Fruit fly (Drosophila melanogaster) whole organism, embryonic: ENCODE data around the gene CG7966.

Source experiments
- Ada2b ChIP-seq: fragments of 200-800 bp; sonication (Bioruptor generic); IDR thresholded peaks from 2 replicates; pipeline ENCODE4 v1.3.6; 2022; ENCODE audit warnings: missing biosample characterization, missing genetic modification characterization
- B-H2 ChIP-seq: fragments of 200-800 bp; sonication (Bioruptor generic); optimal IDR thresholded peaks from 2 replicates; lab custom pipeline; 2018; ENCODE audit warnings: missing biosample characterization, mild to moderate bottlenecking, missing genetic modification characterization
- Blimp-1 ChIP-seq: fragments of 200-800 bp; sonication (Bioruptor generic); optimal IDR thresholded peaks from 3 replicates; lab custom pipeline; 2018; ENCODE audit warnings: missing biosample characterization, missing genetic modification characterization, mild to moderate bottlenecking, moderate library complexity, missing genetic modification reagents
- CG11504 ChIP-seq: fragments of 200-800 bp; sonication (Bioruptor generic); optimal IDR thresholded peaks from 3 replicates; lab custom pipeline; 2019; ENCODE audit warnings: missing biosample characterization, mild to moderate bottlenecking, missing genetic modification characterization, moderate library complexity
- CG13624 ChIP-seq: fragments of 200-800 bp; sonication (Bioruptor generic); optimal IDR thresholded peaks from 2 replicates; lab custom pipeline; 2016; ENCODE audit warnings: missing biosample characterization, missing genetic modification characterization
- CG14014 ChIP-seq: fragments of 200-800 bp; sonication (Bioruptor generic); IDR thresholded peaks from 2 replicates; pipeline ENCODE4 v1.3.6; 2022; ENCODE audit warnings: missing biosample characterization, missing genetic modification characterization
- CG17328 ChIP-seq: fragments of 200-800 bp; sonication (Bioruptor generic); IDR thresholded peaks from 2 replicates; pipeline ENCODE4 v1.3.6; 2022; ENCODE audit warnings: missing biosample characterization, missing genetic modification characterization
- CG17361 ChIP-seq: fragments of 200-800 bp; sonication (Bioruptor generic); IDR thresholded peaks from 3 replicates; pipeline ENCODE4 v1.3.6; 2022; ENCODE audit warnings: missing biosample characterization, missing genetic modification characterization
- CG17802 ChIP-seq: fragments of 200-800 bp; sonication (Bioruptor generic); optimal IDR thresholded peaks from 2 replicates; lab custom pipeline; 2018; ENCODE audit warnings: missing biosample characterization, mild to moderate bottlenecking, missing genetic modification characterization, moderate library complexity
- CG30403 ChIP-seq: fragments of 200-800 bp; sonication (Bioruptor generic); optimal IDR thresholded peaks from 3 replicates; lab custom pipeline; 2016; ENCODE audit warnings: missing biosample characterization, missing genetic modification characterization
- CG30431 ChIP-seq: fragments of 200-800 bp; sonication (Bioruptor generic); optimal IDR thresholded peaks from 2 replicates; lab custom pipeline; 2017; ENCODE audit warnings: missing biosample characterization, missing genetic modification characterization
- CG43689 ChIP-seq: fragments of 200-800 bp; sonication (Bioruptor generic); IDR thresholded peaks from 2 replicates; pipeline ENCODE4 v1.3.6; 2022; ENCODE audit warnings: missing biosample characterization, missing genetic modification characterization
- CG5245 ChIP-seq: fragments of 200-800 bp; sonication (Bioruptor generic); optimal IDR thresholded peaks from 3 replicates; lab custom pipeline; 2016; ENCODE audit warnings: missing biosample characterization, missing genetic modification characterization
- CG5953 ChIP-seq: fragments of 200-800 bp; sonication (Bioruptor generic); IDR thresholded peaks from 2 replicates; pipeline ENCODE4 v1.3.6; 2022; ENCODE audit warnings: missing biosample characterization, missing genetic modification characterization
- CG6683 ChIP-seq: fragments of 200-800 bp; sonication (Bioruptor generic); optimal IDR thresholded peaks from 2 replicates; lab custom pipeline; 2017; ENCODE audit warnings: missing biosample characterization, mild to moderate bottlenecking, missing genetic modification characterization, missing genetic modification reagents
- CG8089 ChIP-seq: fragments of 200-800 bp; sonication (Bioruptor generic); optimal IDR thresholded peaks from 3 replicates; lab custom pipeline; 2016; ENCODE audit warnings: missing biosample characterization, missing genetic modification characterization
- CG8281 ChIP-seq: fragments of 200-800 bp; sonication (Bioruptor generic); optimal IDR thresholded peaks from 2 replicates; lab custom pipeline; 2018; ENCODE audit warnings: missing biosample characterization, mild to moderate bottlenecking, missing genetic modification characterization, moderate library complexity
- Dp ChIP-seq: fragments of 200-800 bp; sonication (Bioruptor generic); optimal IDR thresholded peaks from 2 replicates; lab custom pipeline; 2018; ENCODE audit warnings: missing biosample characterization, mild to moderate bottlenecking, missing genetic modification characterization, moderate library complexity
- Ets65A ChIP-seq: fragments of 200-800 bp; sonication (Bioruptor generic); peaks from one replicate; lab custom pipeline; 2016; ENCODE audit warnings: missing biosample characterization, missing genetic modification characterization
- HHEX ChIP-seq: fragments of 200-800 bp; sonication (Bioruptor generic); optimal IDR thresholded peaks from 3 replicates; lab custom pipeline; 2017; ENCODE audit warnings: missing biosample characterization, mild to moderate bottlenecking, missing genetic modification characterization, missing genetic modification reagents
- Hand ChIP-seq: fragments of 200-800 bp; sonication (Bioruptor generic); optimal IDR thresholded peaks from 2 replicates; lab custom pipeline; 2017; ENCODE audit warnings: mild to moderate bottlenecking, missing biosample characterization, missing genetic modification reagents, missing genetic modification characterization
- NC2β ChIP-seq: fragments of 200-800 bp; sonication (Bioruptor generic); optimal IDR thresholded peaks from 2 replicates; lab custom pipeline; 2016; ENCODE audit warnings: missing biosample characterization, missing genetic modification characterization
- Nf-YC ChIP-seq: fragments of 200-800 bp; optimal IDR thresholded peaks from 3 replicates; lab custom pipeline; 2019; ENCODE audit warnings: missing biosample characterization, mild to moderate bottlenecking, missing genetic modification characterization, moderate library complexity
- Oaz ChIP-seq: fragments of 200-800 bp; sonication (Bioruptor generic); IDR thresholded peaks from 2 replicates; pipeline ENCODE4 v1.3.6; 2022; ENCODE audit warnings: missing biosample characterization, missing genetic modification characterization
- Optix ChIP-seq: fragments of 200-800 bp; sonication (Bioruptor generic); IDR thresholded peaks from 3 replicates; pipeline ENCODE4 v1.3.6; 2022; ENCODE audit warnings: missing biosample characterization, missing genetic modification characterization
- Sin3A ChIP-seq: fragments of >200 bp; optimal IDR thresholded peaks from 2 replicates; lab custom pipeline; 2018
- Spps ChIP-seq: fragments of 200-800 bp; sonication (Bioruptor generic); optimal IDR thresholded peaks from 2 replicates; lab custom pipeline; 2018; ENCODE audit warnings: missing biosample characterization, mild to moderate bottlenecking, missing genetic modification characterization
- Vsx1 ChIP-seq: fragments of 200-800 bp; sonication (Bioruptor generic); optimal IDR thresholded peaks from 2 replicates; lab custom pipeline; 2017; ENCODE audit warnings: missing biosample characterization, mild to moderate bottlenecking, missing genetic modification characterization, missing genetic modification reagents
- dimm ChIP-seq: fragments of 200-800 bp; sonication (Bioruptor generic); IDR thresholded peaks from 2 replicates; pipeline ENCODE4 v1.3.6; 2022; ENCODE audit warnings: missing biosample characterization, missing genetic modification characterization
- gcm2 ChIP-seq: fragments of 200-800 bp; sonication (Bioruptor generic); optimal IDR thresholded peaks from 2 replicates; lab custom pipeline; 2016; ENCODE audit warnings: missing biosample characterization, missing genetic modification characterization
- gro ChIP-seq: fragments of 200-800 bp; sonication (Bioruptor generic); optimal IDR thresholded peaks from 2 replicates; lab custom pipeline; 2016; ENCODE audit warnings: missing biosample characterization, missing genetic modification characterization
- gt ChIP-seq: fragments of 200-800 bp; sonication (Bioruptor generic); IDR thresholded peaks from 2 replicates; pipeline ENCODE4 v1.3.6; 2022; ENCODE audit warnings: missing biosample characterization, missing genetic modification characterization
- h ChIP-seq: fragments of >200 bp; optimal IDR thresholded peaks from 2 replicates; lab custom pipeline; 2017
- ham ChIP-seq: fragments of 200-800 bp; sonication (Bioruptor generic); IDR thresholded peaks from 2 replicates; pipeline ENCODE4 v1.3.6; 2022; ENCODE audit warnings: missing biosample characterization, missing genetic modification characterization
- hbn ChIP-seq: fragments of 200-800 bp; sonication (Bioruptor generic); IDR thresholded peaks from 2 replicates; pipeline ENCODE4 v1.3.6; 2022; ENCODE audit warnings: missing biosample characterization, missing genetic modification characterization; ENCODE audit not compliant: partially characterized antibody
- insv ChIP-seq, 2 experiments: fragments of 200-800 bp; sonication (Bioruptor generic); optimal IDR thresholded peaks; 3 replicates each; lab custom pipeline; 2016 to 2018; ENCODE audit warnings: missing biosample characterization in 2 of 2, missing genetic modification characterization in 2 of 2
- lab ChIP-seq: fragments of 200-800 bp; sonication (Bioruptor generic); optimal IDR thresholded peaks from 3 replicates; lab custom pipeline; 2017; ENCODE audit warnings: missing biosample characterization, missing genetic modification characterization, mild to moderate bottlenecking, moderate library complexity, missing genetic modification reagents
- lilli ChIP-seq: fragments of 200-800 bp; sonication (Bioruptor generic); optimal IDR thresholded peaks from 3 replicates; lab custom pipeline; 2016; ENCODE audit warnings: missing biosample characterization, missing genetic modification characterization
- mirr ChIP-seq: fragments of 200-800 bp; sonication (Bioruptor generic); optimal IDR thresholded peaks from 3 replicates; lab custom pipeline; 2018; ENCODE audit warnings: missing biosample characterization, mild to moderate bottlenecking, missing genetic modification characterization
- nerfin-1 ChIP-seq: fragments of 200-800 bp; sonication (Bioruptor generic); optimal IDR thresholded peaks from 3 replicates; lab custom pipeline; 2019; ENCODE audit warnings: missing biosample characterization, mild to moderate bottlenecking, missing genetic modification characterization, moderate library complexity
- nom ChIP-seq: fragments of 200-800 bp; sonication (Bioruptor generic); optimal IDR thresholded peaks from 2 replicates; lab custom pipeline; 2017; ENCODE audit warnings: missing biosample characterization, missing genetic modification characterization, mild to moderate bottlenecking, moderate library complexity, missing genetic modification reagents
- odd ChIP-seq: fragments of 200-800 bp; sonication (Bioruptor generic); optimal IDR thresholded peaks from 2 replicates; lab custom pipeline; 2017; ENCODE audit warnings: missing biosample characterization, mild to moderate bottlenecking, missing genetic modification characterization
- sc ChIP-seq, 3 experiments: fragments of >200 bp in 2 of 3; fragments of 200-800 bp in 1 of 3; sonication (Bioruptor generic) in 1 of 3; optimal IDR thresholded peaks; 2 replicates in 2 of 3; 3 replicates in 1 of 3; lab custom pipeline; 2017; ENCODE audit warnings: mild to moderate bottlenecking in 1 of 3, missing biosample characterization in 1 of 3, missing genetic modification characterization in 1 of 3, missing genetic modification reagents in 1 of 3
- schlank ChIP-seq: fragments of 200-800 bp; sonication (Bioruptor generic); optimal IDR thresholded peaks from 2 replicates; lab custom pipeline; 2018; ENCODE audit warnings: missing biosample characterization, mild to moderate bottlenecking, missing genetic modification characterization
- sens-2 ChIP-seq: fragments of 200-800 bp; sonication (Bioruptor generic); IDR thresholded peaks from 2 replicates; pipeline ENCODE4 v1.3.6; 2022; ENCODE audit warnings: missing biosample characterization, missing genetic modification characterization
- slou ChIP-seq: fragments of 200-800 bp; sonication (Bioruptor generic); optimal IDR thresholded peaks from 3 replicates; lab custom pipeline; 2016; ENCODE audit warnings: missing biosample characterization, missing genetic modification characterization
- stc ChIP-seq: fragments of 200-800 bp; sonication (Bioruptor generic); IDR thresholded peaks from 2 replicates; pipeline ENCODE4 v1.3.6; 2022; ENCODE audit warnings: missing biosample characterization, missing genetic modification characterization
- tgo ChIP-seq: fragments of 200-800 bp; sonication (Bioruptor generic); IDR thresholded peaks from 3 replicates; pipeline ENCODE4 v1.3.6; 2022; ENCODE audit warnings: missing biosample characterization, missing genetic modification characterization
- ttk ChIP-seq: fragments of 200-800 bp; sonication (Bioruptor generic); IDR thresholded peaks from 2 replicates; pipeline ENCODE4 v2.1.2; 2022; ENCODE audit warnings: missing biosample characterization, missing genetic modification characterization
- zfh1 ChIP-seq: fragments of 200-800 bp; sonication (Bioruptor generic); IDR thresholded peaks from 3 replicates; pipeline ENCODE4 v1.3.6; 2022; ENCODE audit warnings: missing biosample characterization, missing genetic modification characterization
- zfh2 ChIP-seq: fragments of 200-800 bp; sonication (Bioruptor generic); optimal IDR thresholded peaks from 2 replicates; lab custom pipeline; 2016; ENCODE audit warnings: missing biosample characterization, missing genetic modification characterization

The CG7966 gene

DNA sequence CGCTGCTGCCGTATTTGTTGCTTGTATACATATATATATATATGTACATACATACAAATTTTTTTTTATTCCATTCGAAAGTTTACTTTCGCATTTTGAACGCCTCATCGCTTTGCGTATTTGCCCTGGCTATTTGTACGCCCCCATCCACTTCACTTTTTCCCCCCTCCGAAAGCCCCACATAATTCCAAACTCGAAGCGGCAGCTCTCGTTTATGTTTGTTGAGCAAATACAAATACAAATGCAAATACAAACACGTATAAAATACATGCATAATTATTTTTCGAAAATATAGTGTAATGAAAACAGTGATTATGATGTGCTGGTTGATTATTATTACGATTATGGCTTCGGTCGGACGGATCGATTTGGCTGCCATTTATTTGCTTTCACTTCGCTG lies 16.8 kb upstream of the CG7966 start (continued):
- TF ChIP-seq Hand (GFP tag; lab: Kevin White, UChicago) = no peak
- no peak for TF ChIP-seq nom (GFP tag; lab: Kevin White, UChicago)
- TF ChIP-seq gt (GFP tag; lab: Robert Waterston, UW) = no peak
- TF ChIP-seq CG5953 (GFP tag; lab: Robert Waterston, UW) = peak; percentile 71
- no peak for TF ChIP-seq zfh2 (GFP tag; lab: Kevin White, UChicago)
- peak; percentile 54 for TF ChIP-seq CG30431 (GFP tag; lab: Kevin White, UChicago)
- no peak for TF ChIP-seq Ets65A (GFP tag; lab: Kevin White, UChicago)
- peak; percentile 73 for TF ChIP-seq slou (GFP tag; lab: Kevin White, UChicago)
- peak; percentile 55; the same call in 1 of the 2 replicates for TF ChIP-seq ttk
- peak; percentile 95 for TF ChIP-seq Spps (tag; lab: Kevin White, UChicago)
- TF ChIP-seq zfh1 = peak; percentile 80
- TF ChIP-seq insv (GFP tag; optimal IDR thresholded peaks at IDR 0.05; lab: Kevin White, UChicago) = peak in 1 of 2 experiments; percentile 13
- peak; percentile 77 for TF ChIP-seq CG8281 (tag; lab: Kevin White, UChicago)
- no peak for TF ChIP-seq Oaz
- TF ChIP-seq gro = no peak
- peak; percentile 95 for TF ChIP-seq CG11504 (tag; lab: Kevin White, UChicago)
- TF ChIP-seq schlank (tag; lab: Kevin White, UChicago) = peak; percentile 76
- TF ChIP-seq Ada2b (GFP tag; lab: Robert Waterston, UW) = no peak
- TF ChIP-seq hbn = no peak
- TF ChIP-seq dimm (GFP tag; lab: Robert Waterston, UW) = peak; percentile 39; the same call in 1 of the 2 replicates
- TF ChIP-seq Optix (GFP tag; lab: Robert Waterston, UW) = peak; percentile 42; the same call in 1 of the 3 replicates
- no peak for TF ChIP-seq B-H2
- TF ChIP-seq Vsx1 (GFP tag; lab: Kevin White, UChicago) = peak; percentile 97
- TF ChIP-seq mirr (GFP tag; lab: Kevin White, UChicago) = peak; percentile 90
- TF ChIP-seq CG30403 (GFP tag; lab: Kevin White, UChicago) = peak; percentile 59
- peak; percentile 88 for TF ChIP-seq NC2β (GFP tag; lab: Kevin White, UChicago)
- peak; percentile 6; the same call in 1 of the 2 replicates for TF ChIP-seq CG14014
- peak; percentile 95 for TF ChIP-seq Blimp-1 (GFP tag; lab: Kevin White, UChicago)
- peak; percentile 82 for TF ChIP-seq CG6683 (GFP tag; lab: Kevin White, UChicago)
- TF ChIP-seq lab = peak; percentile 97
- no peak for TF ChIP-seq sc (optimal IDR thresholded peaks at IDR 0.05; lab: Kevin White, UChicago)
- peak; percentile 93 for TF ChIP-seq sc (GFP tag; optimal IDR thresholded peaks at IDR 0.05; lab: Kevin White, UChicago)
- peak; percentile 81 for TF ChIP-seq CG8089
- peak; percentile 69 for TF ChIP-seq Nf-YC (tag; lab: Kevin White, UChicago)
- TF ChIP-seq ham (GFP tag; lab: Robert Waterston, UW) = no peak
- no peak for TF ChIP-seq Sin3A (lab: Kevin White, UChicago)
- TF ChIP-seq gcm2 = peak; percentile 39
- no peak for TF ChIP-seq h (lab: Kevin White, UChicago)
- peak; percentile 66 for TF ChIP-seq CG17328 (GFP tag; lab: Robert Waterston, UW)
- peak; percentile 83 for TF ChIP-seq CG5245 (GFP tag; lab: Kevin White, UChicago)
- peak; percentile 89 for TF ChIP-seq HHEX (GFP tag; lab: Kevin White, UChicago)
- peak; percentile 94 for TF ChIP-seq nerfin-1 (tag; lab: Kevin White, UChicago)
- peak; percentile 47; the same call in 1 of the 2 replicates for TF ChIP-seq sens-2 (GFP tag; lab: Robert Waterston, UW)
- no peak for TF ChIP-seq Dp
- peak; percentile 87 for TF ChIP-seq CG17802 (tag; lab: Kevin White, UChicago)
- TF ChIP-seq CG43689 = no peak
- peak; percentile 60; the same call in 1 of the 2 replicates for TF ChIP-seq stc (GFP tag; lab: Robert Waterston, UW)
- peak; percentile 35 for TF ChIP-seq lilli
- TF ChIP-seq CG17361 = peak; percentile 90
- TF ChIP-seq tgo (GFP tag; lab: Robert Waterston, UW) = peak; percentile 56; the same call in 2 of the 3 replicates
- peak; percentile 44 for TF ChIP-seq CG13624 (GFP tag; lab: Kevin White, UChicago)
- TF ChIP-seq odd (GFP tag; lab: Kevin White, UChicago) = peak; percentile 92
